Worm (Caenorhabditis elegans): ENCODE measurements around the gene dnj-9.

The dnj-9 gene

ce11 chrII:4806726-4807125, 45.1 kb upstream of the dnj-9 start:
- TF ChIP-seq elt-3 (tag; optimal IDR thresholded peaks at IDR 0.05) (no peak), hlh-1 (tag; optimal IDR thresholded peaks at IDR 0.05) (peak; percentile 27)

DNA sequence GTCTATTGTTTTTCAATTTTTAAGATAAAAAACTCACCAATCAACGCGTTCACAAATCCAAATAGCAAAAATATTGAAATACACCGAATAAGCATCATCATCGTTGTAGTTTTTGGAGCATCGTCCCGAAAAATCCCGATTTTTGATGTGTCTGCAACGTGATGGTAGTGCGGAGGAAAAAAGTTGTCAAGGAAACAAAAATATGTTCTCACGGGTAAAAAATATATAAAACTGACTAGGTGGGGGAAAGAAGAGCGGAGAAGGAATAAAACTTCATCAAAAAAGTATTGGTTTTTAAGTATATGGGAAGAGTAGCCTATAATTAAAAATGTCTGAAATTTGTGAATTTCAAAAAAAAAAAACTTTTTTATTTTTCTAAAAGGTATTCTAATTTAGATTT, 39.9 kb upstream of the dnj-9 start, which contains the start of gene rig-6:
rig-6 (minus strand) TSS at position 101 of the 400 bp plus-strand sequence.
- TF ChIP-seq sptf-1 (tag; optimal IDR thresholded peaks at IDR 0.05) (no peak), unc-39 (tag; optimal IDR thresholded peaks at IDR 0.05) (no peak), ham-2 (GFP tag; optimal IDR thresholded peaks at IDR 0.05) (no peak), ceh-43 (GFP tag; optimal IDR thresholded peaks at IDR 0.05) (no peak), lin-13 (tag; optimal IDR thresholded peaks at IDR 0.05) (no peak), hlh-1 (tag; optimal IDR thresholded peaks at IDR 0.05) (no peak), lsy-2 (tag; optimal IDR thresholded peaks at IDR 0.05) (no peak), mls-2 (tag; optimal IDR thresholded peaks at IDR 0.05) (no peak), ces-1 (GFP tag; optimal IDR thresholded peaks at IDR 0.05) (no peak), bed-3 (GFP tag; optimal IDR thresholded peaks at IDR 0.05) (no peak), elt-1 (tag; optimal IDR thresholded peaks at IDR 0.05; ENCODE audit: borderline replicate concordance, insufficient read depth) (no peak), blmp-1 (tag; optimal IDR thresholded peaks at IDR 0.05) (no peak), nhr-2 (tag; optimal IDR thresholded peaks at IDR 0.05) (no peak), nhr-76 (tag; optimal IDR thresholded peaks at IDR 0.05) (no peak), unc-120 (tag; optimal IDR thresholded peaks at IDR 0.05; ENCODE audit: poor library complexity, severe bottlenecking) (no peak), unc-62 (GFP tag; optimal IDR thresholded peaks at IDR 0.05) (no peak), snpc-4 (tag; optimal IDR thresholded peaks at IDR 0.05) (no peak), cnd-1 (tag; optimal IDR thresholded peaks at IDR 0.05) (no peak), drap-1 (GFP tag; optimal IDR thresholded peaks at IDR 0.05) (no peak), mab-5 (tag; optimal IDR thresholded peaks at IDR 0.05) (no peak)

DNA sequence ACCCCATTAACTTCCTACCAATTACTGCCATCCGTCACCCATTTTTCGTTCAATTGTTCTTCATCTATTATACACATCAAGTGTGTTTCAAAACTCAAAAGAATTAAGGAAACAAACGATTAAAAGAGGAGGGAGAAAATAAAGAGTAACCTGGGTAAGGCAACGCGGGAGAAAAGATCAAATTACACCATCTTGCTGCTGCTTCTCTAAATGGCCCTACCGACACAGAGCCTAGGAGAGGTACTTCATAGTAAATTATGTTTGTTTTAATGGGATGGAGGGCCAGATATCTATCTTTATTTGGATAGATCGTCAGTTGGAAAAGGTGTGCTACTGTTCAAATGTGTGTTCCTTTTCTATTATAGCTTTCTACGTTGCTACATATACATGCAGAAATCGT, 36.5 kb upstream of the dnj-9 start:
- no peak for TF ChIP-seq flh-1 (GFP tag; optimal IDR thresholded peaks at IDR 0.05)
- TF ChIP-seq unc-62 (GFP tag; optimal IDR thresholded peaks at IDR 0.05): no peak
- TF ChIP-seq blmp-1 (tag; optimal IDR thresholded peaks at IDR 0.05): no peak
- no peak for TF ChIP-seq snpc-4 (tag; optimal IDR thresholded peaks at IDR 0.05)
- no peak for TF ChIP-seq sem-2 (GFP tag; optimal IDR thresholded peaks at IDR 0.05)
- TF ChIP-seq nhr-12 (tag; optimal IDR thresholded peaks at IDR 0.05): no peak
- no peak for TF ChIP-seq lsy-2 (tag; optimal IDR thresholded peaks at IDR 0.05)
- no peak for TF ChIP-seq sptf-1 (tag; optimal IDR thresholded peaks at IDR 0.05)
- no peak for TF ChIP-seq tbx-8 (GFP tag; optimal IDR thresholded peaks at IDR 0.05)
- no peak for TF ChIP-seq ceh-83 (GFP tag; optimal IDR thresholded peaks at IDR 0.05)
- no peak for TF ChIP-seq M03D4.4 (tag; optimal IDR thresholded peaks at IDR 0.05)
- no peak for TF ChIP-seq zip-8 (tag; optimal IDR thresholded peaks at IDR 0.05)
- no peak for TF ChIP-seq lin-13 (tag; optimal IDR thresholded peaks at IDR 0.05)
- no peak for TF ChIP-seq drap-1 (GFP tag; optimal IDR thresholded peaks at IDR 0.05)

ce11 chrII:4818780-4819179, 33.1 kb upstream of the dnj-9 start:
- TF ChIP-seq snpc-4 (tag; optimal IDR thresholded peaks at IDR 0.05): no peak
- no peak for TF ChIP-seq nhr-2 (tag; optimal IDR thresholded peaks at IDR 0.05)
- TF ChIP-seq mep-1 (tag; optimal IDR thresholded peaks at IDR 0.05): no peak
- TF ChIP-seq blmp-1 (tag; optimal IDR thresholded peaks at IDR 0.05): no peak
- no peak for TF ChIP-seq mab-5 (tag; optimal IDR thresholded peaks at IDR 0.05)
- no peak for TF ChIP-seq ceh-83 (GFP tag; optimal IDR thresholded peaks at IDR 0.05)
- TF ChIP-seq lin-13 (tag; optimal IDR thresholded peaks at IDR 0.05): no peak
- TF ChIP-seq ceh-39 (tag; optimal IDR thresholded peaks at IDR 0.05): no peak
- TF ChIP-seq nhr-12 (tag; optimal IDR thresholded peaks at IDR 0.05): no peak
- TF ChIP-seq tbx-8 (GFP tag; optimal IDR thresholded peaks at IDR 0.05): no peak
- no peak for TF ChIP-seq mls-2 (tag; optimal IDR thresholded peaks at IDR 0.05)
- no peak for TF ChIP-seq bed-3 (GFP tag; optimal IDR thresholded peaks at IDR 0.05)

DNA sequence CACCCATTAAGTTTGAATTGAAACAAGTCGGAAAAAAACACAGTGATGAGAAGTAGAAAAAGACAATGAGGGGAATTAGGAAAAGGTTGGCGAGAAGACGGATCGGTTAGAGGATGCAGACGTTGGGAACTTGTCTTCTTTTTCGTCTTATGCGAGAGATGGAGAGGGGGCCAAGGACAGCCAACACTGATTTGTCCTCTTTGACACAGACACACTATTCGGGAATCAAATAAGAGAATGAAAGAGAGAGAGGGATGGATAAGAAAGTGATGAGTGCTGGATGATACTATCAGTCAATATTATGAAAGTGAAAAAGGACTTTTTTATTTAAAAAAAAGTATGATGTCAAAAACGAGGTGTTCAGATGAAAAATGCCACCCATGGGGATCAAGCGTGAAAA, 30.1 kb upstream of the dnj-9 start, which contains the start of gene lact-5:
lact-5 (minus strand) TSS at position 1 of the 400 bp plus-strand sequence.
- peak; percentile 69 for TF ChIP-seq blmp-1 (tag; optimal IDR thresholded peaks at IDR 0.05)
- TF ChIP-seq unc-120 (tag; optimal IDR thresholded peaks at IDR 0.05; ENCODE audit: poor library complexity, severe bottlenecking): no peak

DNA sequence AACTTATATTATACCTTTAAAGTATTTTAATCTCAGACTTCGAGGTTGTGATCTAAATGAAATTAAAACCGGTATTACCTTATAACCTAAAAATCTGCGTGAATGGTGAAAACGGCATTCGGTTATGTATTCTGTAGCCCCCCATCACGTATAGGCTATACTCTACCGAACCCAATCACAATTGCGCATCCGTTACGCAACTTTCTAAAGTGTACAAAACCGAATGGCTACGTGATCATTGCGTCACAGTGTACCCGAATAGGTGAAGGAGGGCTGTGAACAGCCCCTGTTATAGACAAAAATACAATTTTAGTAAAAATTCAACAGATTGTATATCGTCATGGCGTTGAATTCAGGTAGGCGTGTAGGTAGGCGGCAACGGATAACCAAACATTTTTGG, 29.2 kb upstream of the dnj-9 start:
- TF ChIP-seq zip-8 (tag; optimal IDR thresholded peaks at IDR 0.05): peak; percentile 96
- no peak for TF ChIP-seq mep-1 (tag; optimal IDR thresholded peaks at IDR 0.05)
- TF ChIP-seq ceh-83 (GFP tag; optimal IDR thresholded peaks at IDR 0.05): no peak
- no peak for TF ChIP-seq cnd-1 (tag; optimal IDR thresholded peaks at IDR 0.05)
- TF ChIP-seq M03D4.4 (tag; optimal IDR thresholded peaks at IDR 0.05): no peak
- peak; percentile 70 for TF ChIP-seq nhr-2 (tag; optimal IDR thresholded peaks at IDR 0.05)
- no peak for TF ChIP-seq ztf-11 (tag; optimal IDR thresholded peaks at IDR 0.05)
